Worm (Caenorhabditis elegans): ENCODE measurements around the gene Y61A9LA.4.

- TF ChIP-seq Y22D7AL.16 (tag; optimal IDR thresholded peaks at IDR 0.05): no peak
- no peak for TF ChIP-seq lin-11 (tag; optimal IDR thresholded peaks at IDR 0.05)
- TF ChIP-seq unc-86 (tag; optimal IDR thresholded peaks at IDR 0.05): no peak
- TF ChIP-seq unc-55 (GFP tag; optimal IDR thresholded peaks at IDR 0.05): no peak
- no peak for TF ChIP-seq hlh-15 (tag; optimal IDR thresholded peaks at IDR 0.05)
- TF ChIP-seq dmd-4 (tag; optimal IDR thresholded peaks at IDR 0.05; ENCODE audit: borderline replicate concordance): no peak
- TF ChIP-seq rnt-1 (tag; optimal IDR thresholded peaks at IDR 0.05): no peak
- TF ChIP-seq ama-1 (optimal IDR thresholded peaks at IDR 0.05): no peak
- TF ChIP-seq che-1 (tag; optimal IDR thresholded peaks at IDR 0.05): no peak
These were observed 14.9 kb downstream of the Y61A9LA.4 start for ce11 chrV:4575458-4575857.

All from whole organism, late embryonic.